Fruit fly (Drosophila melanogaster) whole organism, adult: Measurements from ENCODE around the gene Syp.

Experiments used
- CG11617 ChIP-seq: fragments of 200-800 bp; sonication (Bioruptor generic); optimal IDR thresholded peaks from 2 replicates; lab custom pipeline; 2017; ENCODE audit warnings: mild to moderate bottlenecking, missing biosample characterization, missing genetic modification reagents, missing genetic modification characterization
- CG12768 ChIP-seq: fragments of 200-800 bp; sonication (Bioruptor generic); optimal IDR thresholded peaks from 2 replicates; lab custom pipeline; 2017; ENCODE audit warnings: missing biosample characterization, missing genetic modification characterization, mild to moderate bottlenecking, moderate library complexity, missing genetic modification reagents
- CG14711 ChIP-seq: fragments of 200-800 bp; sonication (Bioruptor generic); optimal IDR thresholded peaks from 2 replicates; lab custom pipeline; 2018; ENCODE audit warnings: missing biosample characterization, mild to moderate bottlenecking, missing genetic modification characterization, moderate library complexity
- CG1620 ChIP-seq: fragments of 200-800 bp; sonication (Bioruptor generic); optimal IDR thresholded peaks from 2 replicates; lab custom pipeline; 2016; ENCODE audit warnings: missing biosample characterization, missing genetic modification characterization
- CG33017 ChIP-seq: fragments of 200-800 bp; sonication (Bioruptor generic); optimal IDR thresholded peaks from 2 replicates; lab custom pipeline; 2018; ENCODE audit warnings: missing biosample characterization, mild to moderate bottlenecking, missing genetic modification characterization, moderate library complexity
- CG5204 ChIP-seq: fragments of 200-800 bp; sonication (Bioruptor generic); optimal IDR thresholded peaks from 2 replicates; lab custom pipeline; 2016; ENCODE audit warnings: missing biosample characterization, missing genetic modification characterization
- CG7045 ChIP-seq: fragments of 200-800 bp; sonication (Bioruptor generic); optimal IDR thresholded peaks from 2 replicates; lab custom pipeline; 2017; ENCODE audit warnings: missing biosample characterization, mild to moderate bottlenecking, missing genetic modification characterization
- CG7101 ChIP-seq: fragments of 200-800 bp; sonication (Bioruptor generic); optimal IDR thresholded peaks from 2 replicates; lab custom pipeline; 2018; ENCODE audit warnings: missing biosample characterization, mild to moderate bottlenecking, missing genetic modification characterization, moderate library complexity
- Clk ChIP-seq: fragments of 200-800 bp; sonication (Bioruptor generic); optimal IDR thresholded peaks from 2 replicates; lab custom pipeline; 2017; ENCODE audit warnings: missing biosample characterization, missing genetic modification characterization
- Crg-1 ChIP-seq: fragments of 200-800 bp; sonication (Bioruptor generic); optimal IDR thresholded peaks from 2 replicates; lab custom pipeline; 2016; ENCODE audit warnings: missing biosample characterization, missing genetic modification characterization
- Hr96 ChIP-seq: fragments of 200-800 bp; sonication (Bioruptor generic); optimal IDR thresholded peaks from 2 replicates; lab custom pipeline; 2016; ENCODE audit warnings: missing biosample characterization, missing genetic modification characterization
- Mnt ChIP-seq: fragments of 200-800 bp; sonication (Bioruptor generic); optimal IDR thresholded peaks from 2 replicates; lab custom pipeline; 2016; ENCODE audit warnings: missing biosample characterization, mild to moderate bottlenecking, missing genetic modification characterization
- bab1 ChIP-seq: fragments of 200-800 bp; sonication (Bioruptor generic); optimal IDR thresholded peaks from 3 replicates; lab custom pipeline; 2019; ENCODE audit warnings: missing biosample characterization, mild to moderate bottlenecking, missing genetic modification characterization, moderate library complexity
- cic ChIP-seq: fragments of 200-800 bp; sonication (Bioruptor generic); optimal IDR thresholded peaks from 2 replicates; lab custom pipeline; 2017; ENCODE audit warnings: missing biosample characterization, mild to moderate bottlenecking, missing genetic modification characterization, moderate library complexity
- cnc ChIP-seq, 2 experiments: fragments of >200 bp; optimal IDR thresholded peaks; 2 replicates each; lab custom pipeline; 2017
- kay ChIP-seq: fragments of 200-800 bp; sonication (Bioruptor generic); peaks from one replicate; lab custom pipeline; 2016; ENCODE audit warnings: missing biosample characterization, missing genetic modification characterization, borderline replicate concordance
- ovo ChIP-seq: fragments of 200-800 bp; sonication (Bioruptor generic); optimal IDR thresholded peaks from 2 replicates; lab custom pipeline; 2016; ENCODE audit warnings: missing biosample characterization, missing genetic modification characterization
- pad ChIP-seq: fragments of 200-800 bp; sonication (Bioruptor generic); optimal IDR thresholded peaks from 3 replicates; lab custom pipeline; 2017; ENCODE audit warnings: missing biosample characterization, missing genetic modification characterization, mild to moderate bottlenecking, moderate library complexity, missing genetic modification reagents
- tj ChIP-seq: fragments of 200-800 bp; sonication (Bioruptor generic); optimal IDR thresholded peaks from 3 replicates; lab custom pipeline; 2017; ENCODE audit warnings: missing biosample characterization, mild to moderate bottlenecking, missing genetic modification characterization, moderate library complexity
- toe ChIP-seq: fragments of 200-800 bp; sonication (Bioruptor generic); optimal IDR thresholded peaks from 2 replicates; lab custom pipeline; 2016; ENCODE audit warnings: missing biosample characterization, missing genetic modification characterization

Syp gene

dm6 chr3R:20743769-20744168, 12.8 kb upstream of the Syp start, which contains the start of gene CG31199:
CG31199 (minus strand) TSS chr3R:20743869.
- no peak for TF ChIP-seq CG1620 (GFP tag; lab: Kevin White, UChicago)
- no peak for TF ChIP-seq Crg-1 (GFP tag; lab: Kevin White, UChicago)
- TF ChIP-seq CG12768 (GFP tag; lab: Kevin White, UChicago): no peak
- no peak for TF ChIP-seq CG14711 (tag; lab: Kevin White, UChicago)
- no peak for TF ChIP-seq toe
- TF ChIP-seq CG5204 (GFP tag; lab: Kevin White, UChicago): no peak
- no peak for TF ChIP-seq kay (GFP tag; lab: Kevin White, UChicago)
- TF ChIP-seq tj (GFP tag; lab: Kevin White, UChicago): no peak
- no peak for TF ChIP-seq Mnt
- TF ChIP-seq CG7101 (tag; lab: Kevin White, UChicago): no peak
- TF ChIP-seq CG11617 (GFP tag; lab: Kevin White, UChicago): no peak
- TF ChIP-seq pad (GFP tag; lab: Kevin White, UChicago): no peak
- no peak for TF ChIP-seq ovo (GFP tag; lab: Kevin White, UChicago)
- TF ChIP-seq CG7045 (GFP tag; lab: Kevin White, UChicago): peak; percentile 10
- no peak for TF ChIP-seq cic (GFP tag; lab: Kevin White, UChicago)
- TF ChIP-seq bab1 (GFP tag; lab: Kevin White, UChicago): no peak
- no peak for TF ChIP-seq Clk (GFP tag; lab: Kevin White, UChicago)
- TF ChIP-seq CG33017: peak; percentile 29

- peak; percentile 21 for TF ChIP-seq kay (GFP tag; lab: Kevin White, UChicago)
- no peak for TF ChIP-seq cnc (optimal IDR thresholded peaks at IDR 0.05; lab: Kevin White, UChicago)
These were observed 11.3 kb upstream of the Syp start, which contains the start of gene CG31200 for dm6 chr3R:20745238-20745637. CG31200 (minus strand) TSS chr3R:20745338.

- TF ChIP-seq CG7101 (tag; lab: Kevin White, UChicago): no peak
- TF ChIP-seq ovo (GFP tag; lab: Kevin White, UChicago): no peak
- no peak for TF ChIP-seq cnc (optimal IDR thresholded peaks at IDR 0.05; lab: Kevin White, UChicago)
- no peak for TF ChIP-seq Hr96 (GFP tag; lab: Kevin White, UChicago)
- no peak for TF ChIP-seq Crg-1 (GFP tag; lab: Kevin White, UChicago)
- TF ChIP-seq CG33017: no peak
- TF ChIP-seq Clk (GFP tag; lab: Kevin White, UChicago): no peak
- TF ChIP-seq CG14711 (tag; lab: Kevin White, UChicago): no peak
- no peak for TF ChIP-seq CG7045 (GFP tag; lab: Kevin White, UChicago)
- no peak for TF ChIP-seq CG1620 (GFP tag; lab: Kevin White, UChicago)
- no peak for TF ChIP-seq CG12768 (GFP tag; lab: Kevin White, UChicago)
- no peak for TF ChIP-seq cic (GFP tag; lab: Kevin White, UChicago)
These were observed 7.6 kb upstream of the Syp start, which contains the start of gene Prosalpha4T1 for dm6 chr3R:20748974-20749373. Prosalpha4T1 (minus strand) TSS chr3R:20749074.

- TF ChIP-seq Mnt: no peak
- TF ChIP-seq kay (GFP tag; lab: Kevin White, UChicago): no peak
- no peak for TF ChIP-seq CG7045 (GFP tag; lab: Kevin White, UChicago)
- TF ChIP-seq cnc (optimal IDR thresholded peaks at IDR 0.05; lab: Kevin White, UChicago): no peak
- no peak for TF ChIP-seq cic (GFP tag; lab: Kevin White, UChicago)
- TF ChIP-seq ovo (GFP tag; lab: Kevin White, UChicago): no peak
- no peak for TF ChIP-seq Clk (GFP tag; lab: Kevin White, UChicago)
- no peak for TF ChIP-seq CG11617 (GFP tag; lab: Kevin White, UChicago)
These were observed 7.0 kb upstream of the Syp start for dm6 chr3R:20749536-20749935.

dm6 chr3R:20754991-20755390, 1.5 kb upstream of the Syp start:
- TF ChIP-seq toe (no peak), ovo (GFP tag; lab: Kevin White, UChicago) (no peak), CG12768 (GFP tag; lab: Kevin White, UChicago) (no peak), Clk (GFP tag; lab: Kevin White, UChicago) (no peak), Crg-1 (GFP tag; lab: Kevin White, UChicago) (no peak), Mnt (no peak), CG1620 (GFP tag; lab: Kevin White, UChicago) (no peak)

dm6 chr3R:20762175-20762795, 5.8 kb downstream of the Syp start, which contains the start of gene CG31195:
CG31195 (minus strand) TSS chr3R:20762369.
- TF ChIP-seq CG5204 (GFP tag; lab: Kevin White, UChicago) (peak; percentile 5), tj (GFP tag; lab: Kevin White, UChicago) (peak; percentile 80), bab1 (GFP tag; lab: Kevin White, UChicago) (peak; percentile 8), CG14711 (tag; lab: Kevin White, UChicago) (no peak)

- TF ChIP-seq Hr96 (GFP tag; lab: Kevin White, UChicago) (no peak), cic (GFP tag; lab: Kevin White, UChicago) (no peak), CG14711 (tag; lab: Kevin White, UChicago) (no peak), CG7101 (tag; lab: Kevin White, UChicago) (no peak), CG11617 (GFP tag; lab: Kevin White, UChicago) (no peak), Clk (GFP tag; lab: Kevin White, UChicago) (no peak), Mnt (no peak), kay (GFP tag; lab: Kevin White, UChicago) (no peak), bab1 (GFP tag; lab: Kevin White, UChicago) (no peak), ovo (GFP tag; lab: Kevin White, UChicago) (no peak), CG12768 (GFP tag; lab: Kevin White, UChicago) (no peak), tj (GFP tag; lab: Kevin White, UChicago) (no peak), CG5204 (GFP tag; lab: Kevin White, UChicago) (no peak), cnc (optimal IDR thresholded peaks at IDR 0.05; lab: Kevin White, UChicago) (no peak), CG33017 (no peak), pad (GFP tag; lab: Kevin White, UChicago) (no peak), CG7045 (GFP tag; lab: Kevin White, UChicago) (no peak), toe (no peak)
These were observed 7.5 kb downstream of the Syp start for dm6 chr3R:20764058-20764457.
